Worm (Caenorhabditis elegans): Measurements from ENCODE around the gene tag-77.

tag-77 gene

DNA sequence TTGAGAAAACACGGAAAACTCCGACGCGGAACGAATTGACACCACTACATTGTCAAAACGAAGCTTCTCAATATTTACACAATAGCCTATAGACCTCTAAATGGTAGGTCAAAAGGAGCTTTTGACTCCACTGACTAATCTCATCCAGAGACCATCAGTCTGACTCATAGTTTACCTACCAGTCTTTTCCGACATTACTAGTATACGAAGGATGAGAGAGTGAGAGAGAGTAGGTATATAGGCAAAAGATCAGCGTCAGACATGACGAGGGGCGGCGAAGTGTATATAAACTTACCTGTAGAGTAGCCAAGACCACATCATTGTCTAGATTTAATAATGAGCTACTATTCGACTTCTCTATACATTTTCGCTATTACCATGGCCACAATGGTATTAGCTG lies 23.2 kb downstream of the tag-77 start, which contains the start of gene srlf-3:
Gene srlf-3 (plus strand): TSS at position 301 of the 400 bp plus-strand sequence.
- TF ChIP-seq ceh-36 (tag; optimal IDR thresholded peaks at IDR 0.05) (no peak), tra-4 (tag; optimal IDR thresholded peaks at IDR 0.05) (no peak), aly-1 (tag; optimal IDR thresholded peaks at IDR 0.05) (no peak), hnd-1 (tag; optimal IDR thresholded peaks at IDR 0.05) (no peak), B0310.2 (tag; optimal IDR thresholded peaks at IDR 0.05) (no peak), tbx-11 (GFP tag; IDR thresholded peaks at IDR 0.05) (no peak)

ce11 chrIV:8481308-8481707 lies 29.0 kb downstream of the tag-77 start, which contains the start of gene spp-8:
spp-8 (plus strand) TSS chrIV:8481664.
- no peak for TF ChIP-seq ama-1 (optimal IDR thresholded peaks at IDR 0.05)
- TF ChIP-seq aly-1 (tag; optimal IDR thresholded peaks at IDR 0.05): no peak
- no peak for TF ChIP-seq hmg-4 (GFP tag; optimal IDR thresholded peaks at IDR 0.05)
- no peak for TF ChIP-seq tra-4 (tag; optimal IDR thresholded peaks at IDR 0.05)
- no peak for TF ChIP-seq B0310.2 (tag; optimal IDR thresholded peaks at IDR 0.05)
- TF ChIP-seq ceh-13 (GFP tag; optimal IDR thresholded peaks at IDR 0.05): no peak
- TF ChIP-seq hmbx-1 (tag; optimal IDR thresholded peaks at IDR 0.05): no peak
- no peak for TF ChIP-seq hnd-1 (tag; optimal IDR thresholded peaks at IDR 0.05)
- TF ChIP-seq tbx-37 (GFP tag; conservative IDR thresholded peaks at IDR 0.05): no peak
- no peak for TF ChIP-seq pes-1 (GFP tag; IDR thresholded peaks at IDR 0.05)
- TF ChIP-seq scrt-1 (GFP tag; IDR thresholded peaks at IDR 0.05): no peak
- no peak for TF ChIP-seq flt-1 (GFP tag; IDR thresholded peaks at IDR 0.05)
- no peak for TF ChIP-seq tbx-11 (GFP tag; IDR thresholded peaks at IDR 0.05)

DNA sequence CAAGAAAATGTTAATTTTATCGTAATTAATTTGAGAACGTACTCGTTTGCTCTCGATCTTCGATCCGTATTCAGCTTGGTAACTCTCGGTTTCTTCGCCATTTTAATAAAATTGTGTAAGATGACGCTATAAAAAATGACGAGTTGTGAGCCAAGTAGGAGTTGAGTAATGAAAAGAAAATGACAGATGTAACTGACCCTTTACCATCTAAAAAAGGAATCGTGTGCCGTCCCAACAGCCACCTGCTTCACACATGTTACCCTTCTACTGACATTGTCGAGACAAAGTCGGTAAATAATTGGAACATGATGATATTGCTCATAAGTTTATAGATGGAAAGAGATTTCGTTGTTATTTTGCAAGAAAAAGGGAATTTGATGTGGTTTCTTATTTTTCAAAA lies 31.0 kb downstream of the tag-77 start, which contains the start of gene hlh-12:
Gene hlh-12 (minus strand): TSS at position 101 of the 400 bp plus-strand sequence.
- TF ChIP-seq ama-1 (optimal IDR thresholded peaks at IDR 0.05) (no peak), flt-1 (GFP tag; IDR thresholded peaks at IDR 0.05) (no peak)

DNA sequence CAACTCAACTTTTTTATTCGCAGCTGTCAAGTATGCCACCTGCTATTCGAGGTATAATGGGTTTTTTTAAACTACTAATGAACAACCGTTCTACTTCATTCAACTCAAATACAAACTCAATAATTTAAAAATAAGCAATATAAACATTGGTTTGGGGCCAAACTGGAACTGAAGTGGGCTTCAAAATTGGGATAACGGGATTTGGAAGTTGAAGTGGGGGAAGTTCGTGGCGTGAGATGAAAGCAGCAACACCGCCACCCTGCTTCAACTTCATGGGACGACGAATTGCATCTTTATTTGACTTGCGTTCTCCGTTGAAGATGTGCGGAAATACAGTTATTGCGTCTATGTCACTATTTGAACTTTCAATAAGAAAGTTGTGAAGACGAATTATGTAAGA lies 31.8 kb downstream of the tag-77 start:
- no peak for TF ChIP-seq scrt-1 (GFP tag; IDR thresholded peaks at IDR 0.05)

DNA sequence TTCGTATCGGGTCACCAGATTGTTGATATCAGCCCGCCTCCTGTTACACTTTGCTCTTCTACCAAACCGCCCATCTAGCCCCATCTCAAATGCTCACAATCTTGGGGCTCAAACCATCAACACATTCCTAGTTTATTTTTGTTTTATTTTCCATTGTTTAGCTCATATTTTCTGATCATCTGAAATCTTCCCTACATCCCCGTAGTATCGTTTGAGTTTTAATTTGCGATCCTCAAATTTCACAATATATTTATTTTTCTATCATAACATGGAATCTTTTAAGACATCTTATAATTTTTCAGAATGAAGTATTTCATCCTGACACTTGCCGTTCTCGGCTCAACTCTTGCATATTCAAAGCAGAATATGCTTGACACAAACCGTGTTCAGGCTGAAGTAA lies 33.5 kb downstream of the tag-77 start, which contains the start of gene spp-10:
Gene spp-10 (plus strand): TSS at position 301 of the 400 bp plus-strand sequence.
- no peak for TF ChIP-seq F13C5.2 (tag; optimal IDR thresholded peaks at IDR 0.05)
- TF ChIP-seq ceh-36 (tag; optimal IDR thresholded peaks at IDR 0.05): no peak
- no peak for TF ChIP-seq aly-1 (tag; optimal IDR thresholded peaks at IDR 0.05)
- TF ChIP-seq hmg-4 (GFP tag; optimal IDR thresholded peaks at IDR 0.05): no peak
- TF ChIP-seq tbx-37 (GFP tag; conservative IDR thresholded peaks at IDR 0.05): no peak
- no peak for TF ChIP-seq B0310.2 (tag; optimal IDR thresholded peaks at IDR 0.05)
- no peak for TF ChIP-seq ets-7 (tag; optimal IDR thresholded peaks at IDR 0.05)
- no peak for TF ChIP-seq sea-1 (GFP tag; conservative IDR thresholded peaks at IDR 0.05)
- no peak for TF ChIP-seq hnd-1 (tag; optimal IDR thresholded peaks at IDR 0.05)
- no peak for TF ChIP-seq pes-1 (GFP tag; IDR thresholded peaks at IDR 0.05)
- TF ChIP-seq flt-1 (GFP tag; IDR thresholded peaks at IDR 0.05): no peak
- TF ChIP-seq tra-4 (tag; optimal IDR thresholded peaks at IDR 0.05): no peak
- TF ChIP-seq hmbx-1 (tag; optimal IDR thresholded peaks at IDR 0.05): no peak
- no peak for TF ChIP-seq tbx-11 (GFP tag; IDR thresholded peaks at IDR 0.05)
- no peak for TF ChIP-seq ama-1 (optimal IDR thresholded peaks at IDR 0.05)
- no peak for TF ChIP-seq scrt-1 (GFP tag; IDR thresholded peaks at IDR 0.05)
- no peak for TF ChIP-seq ceh-13 (GFP tag; optimal IDR thresholded peaks at IDR 0.05)

DNA sequence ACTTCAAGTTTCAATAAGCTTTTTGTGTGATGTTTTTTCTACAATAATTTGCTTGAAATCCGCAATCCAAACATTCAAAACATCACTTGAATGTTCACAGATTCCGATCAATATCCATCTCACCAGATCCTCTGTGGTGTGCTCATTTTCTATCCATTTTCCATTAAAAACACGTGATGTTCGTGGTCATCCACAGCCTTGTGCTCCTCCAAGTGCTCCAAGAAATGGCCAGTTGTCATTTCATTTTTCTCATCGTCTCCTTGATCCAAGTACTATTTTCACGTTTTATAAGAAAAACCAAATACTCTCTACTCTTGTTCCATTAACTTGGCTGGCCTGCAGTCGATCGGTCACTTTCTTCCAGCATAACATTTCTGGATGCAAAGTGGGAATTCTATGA lies 34.2 kb downstream of the tag-77 start:
- TF ChIP-seq tra-4 (tag; optimal IDR thresholded peaks at IDR 0.05) (no peak), hnd-1 (tag; optimal IDR thresholded peaks at IDR 0.05) (no peak), tbx-37 (GFP tag; conservative IDR thresholded peaks at IDR 0.05) (no peak), ets-7 (tag; optimal IDR thresholded peaks at IDR 0.05) (no peak), pes-1 (GFP tag; IDR thresholded peaks at IDR 0.05) (no peak), flt-1 (GFP tag; IDR thresholded peaks at IDR 0.05) (no peak), ceh-13 (GFP tag; optimal IDR thresholded peaks at IDR 0.05) (no peak), F13C5.2 (tag; optimal IDR thresholded peaks at IDR 0.05) (no peak), scrt-1 (GFP tag; IDR thresholded peaks at IDR 0.05) (no peak), B0310.2 (tag; optimal IDR thresholded peaks at IDR 0.05) (no peak), tbx-11 (GFP tag; IDR thresholded peaks at IDR 0.05) (no peak)

DNA sequence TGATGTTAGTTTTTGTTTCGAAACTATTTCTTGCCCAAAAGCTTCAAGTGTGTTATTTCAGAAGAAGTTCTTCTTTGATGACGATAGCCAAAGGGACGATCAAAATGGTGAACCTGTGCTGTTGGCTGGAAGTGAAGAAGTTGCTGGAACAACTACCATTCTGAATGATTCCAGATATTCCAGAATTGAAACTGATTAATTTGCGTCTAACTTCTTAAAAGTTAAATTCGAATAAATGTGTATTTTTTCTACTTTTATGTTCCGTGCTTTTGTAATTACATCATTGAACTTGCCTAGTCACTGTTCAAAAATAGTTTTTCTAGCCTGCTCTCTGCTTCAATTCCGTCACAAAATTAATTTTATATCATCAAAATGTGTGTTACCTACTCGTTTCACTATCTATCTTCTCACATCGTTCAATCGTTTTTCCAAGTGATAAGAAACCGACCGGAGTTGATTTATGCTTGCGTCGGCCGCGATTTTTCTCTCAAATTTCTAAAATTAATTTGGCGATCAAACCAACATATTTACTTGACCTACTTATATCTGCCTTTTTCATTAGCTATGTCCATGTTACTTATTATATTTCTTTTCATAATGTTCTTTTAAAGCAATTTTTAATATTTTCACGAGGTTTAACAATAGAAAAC lies 35.2 kb downstream of the tag-77 start:
- no peak for TF ChIP-seq hmg-4 (GFP tag; optimal IDR thresholded peaks at IDR 0.05)
- no peak for TF ChIP-seq tbx-37 (GFP tag; conservative IDR thresholded peaks at IDR 0.05)
- no peak for TF ChIP-seq tra-4 (tag; optimal IDR thresholded peaks at IDR 0.05)
- TF ChIP-seq flt-1 (GFP tag; IDR thresholded peaks at IDR 0.05): no peak
- TF ChIP-seq tbx-11 (GFP tag; IDR thresholded peaks at IDR 0.05): no peak
- TF ChIP-seq ets-7 (tag; optimal IDR thresholded peaks at IDR 0.05): no peak
- TF ChIP-seq ceh-36 (tag; optimal IDR thresholded peaks at IDR 0.05): no peak
- no peak for TF ChIP-seq ama-1 (optimal IDR thresholded peaks at IDR 0.05)
- TF ChIP-seq hnd-1 (tag; optimal IDR thresholded peaks at IDR 0.05): no peak
- TF ChIP-seq pes-1 (GFP tag; IDR thresholded peaks at IDR 0.05): no peak
- no peak for TF ChIP-seq aly-1 (tag; optimal IDR thresholded peaks at IDR 0.05)
- TF ChIP-seq ceh-13 (GFP tag; optimal IDR thresholded peaks at IDR 0.05): no peak
- no peak for TF ChIP-seq sea-1 (GFP tag; conservative IDR thresholded peaks at IDR 0.05)
- TF ChIP-seq hmbx-1 (tag; optimal IDR thresholded peaks at IDR 0.05): no peak
- TF ChIP-seq F13C5.2 (tag; optimal IDR thresholded peaks at IDR 0.05): no peak
- TF ChIP-seq scrt-1 (GFP tag; IDR thresholded peaks at IDR 0.05): no peak
- no peak for TF ChIP-seq B0310.2 (tag; optimal IDR thresholded peaks at IDR 0.05)

DNA sequence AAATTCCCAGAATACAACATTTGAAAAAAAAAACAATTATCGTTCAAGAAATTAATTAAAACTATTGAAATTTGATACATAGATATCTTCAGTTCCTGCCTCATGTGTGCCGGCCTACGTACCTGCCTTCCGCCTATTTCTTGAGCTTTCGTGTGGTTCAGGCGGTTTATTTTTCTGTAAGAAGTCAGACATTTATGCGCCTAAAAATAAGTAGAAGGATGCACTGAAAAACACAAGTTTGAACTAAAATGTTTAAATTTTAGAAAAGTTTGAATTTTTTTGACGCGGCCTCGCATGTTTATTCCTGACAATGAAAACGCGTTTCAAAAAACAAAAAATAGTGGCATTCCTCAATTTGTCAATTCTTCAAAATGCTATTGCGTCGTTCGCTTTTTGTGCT lies 36.6 kb downstream of the tag-77 start, which contains the start of gene C28C12.11:
Gene C28C12.11 (plus strand): TSS at position 301 of the 400 bp plus-strand sequence.
- no peak for TF ChIP-seq ceh-36 (tag; optimal IDR thresholded peaks at IDR 0.05)
- TF ChIP-seq tra-4 (tag; optimal IDR thresholded peaks at IDR 0.05): no peak
- no peak for TF ChIP-seq tbx-37 (GFP tag; conservative IDR thresholded peaks at IDR 0.05)
- TF ChIP-seq hnd-1 (tag; optimal IDR thresholded peaks at IDR 0.05): no peak
- TF ChIP-seq hmg-4 (GFP tag; optimal IDR thresholded peaks at IDR 0.05): no peak
- no peak for TF ChIP-seq flt-1 (GFP tag; IDR thresholded peaks at IDR 0.05)
- no peak for TF ChIP-seq ama-1 (optimal IDR thresholded peaks at IDR 0.05)
- TF ChIP-seq tbx-11 (GFP tag; IDR thresholded peaks at IDR 0.05): no peak
- no peak for TF ChIP-seq F13C5.2 (tag; optimal IDR thresholded peaks at IDR 0.05)
- TF ChIP-seq aly-1 (tag; optimal IDR thresholded peaks at IDR 0.05): no peak
- TF ChIP-seq ceh-13 (GFP tag; optimal IDR thresholded peaks at IDR 0.05): no peak
- TF ChIP-seq ets-7 (tag; optimal IDR thresholded peaks at IDR 0.05): no peak
- TF ChIP-seq B0310.2 (tag; optimal IDR thresholded peaks at IDR 0.05): no peak

Data from whole organism, early embryonic.